Fruit fly (Drosophila melanogaster) whole organism, embryonic: Measurements from ENCODE around the gene Pink1.

Experiments used
- Atf-2 ChIP-seq: fragments of 200-800 bp; sonication (Bioruptor generic); optimal IDR thresholded peaks from 2 replicates; lab custom pipeline; 2016; ENCODE audit warnings: missing biosample characterization, missing genetic modification characterization
- CG10147 ChIP-seq: fragments of 200-800 bp; sonication (Bioruptor generic); optimal IDR thresholded peaks from 2 replicates; lab custom pipeline; 2019; ENCODE audit warnings: missing biosample characterization, mild to moderate bottlenecking, missing genetic modification characterization, moderate library complexity
- CG10462 ChIP-seq: fragments of 200-800 bp; sonication (Bioruptor generic); optimal IDR thresholded peaks from 2 replicates; lab custom pipeline; 2016; ENCODE audit warnings: missing biosample characterization, missing genetic modification characterization
- CG11456 ChIP-seq: fragments of 200-800 bp; sonication (Bioruptor generic); IDR thresholded peaks from 3 replicates; pipeline ENCODE4 v1.3.6; 2022; ENCODE audit warnings: missing biosample characterization, missing genetic modification characterization
- CG17802 ChIP-seq: fragments of 200-800 bp; sonication (Bioruptor generic); optimal IDR thresholded peaks from 2 replicates; lab custom pipeline; 2018; ENCODE audit warnings: missing biosample characterization, mild to moderate bottlenecking, missing genetic modification characterization, moderate library complexity
- CG18011 ChIP-seq: fragments of 200-800 bp; sonication (Bioruptor generic); optimal IDR thresholded peaks from 2 replicates; lab custom pipeline; 2017; ENCODE audit warnings: missing biosample characterization, missing genetic modification characterization, mild to moderate bottlenecking, moderate library complexity, missing genotype
- CG3065 ChIP-seq: fragments of 200-800 bp; sonication (Bioruptor generic); optimal IDR thresholded peaks from 2 replicates; lab custom pipeline; 2016; ENCODE audit warnings: missing biosample characterization, missing genetic modification characterization
- CG31365 ChIP-seq: fragments of 200-800 bp; sonication (Bioruptor generic); optimal IDR thresholded peaks from 2 replicates; lab custom pipeline; 2018; ENCODE audit warnings: missing biosample characterization, mild to moderate bottlenecking, missing genetic modification characterization
- CG3163 ChIP-seq: fragments of 200-800 bp; sonication (Bioruptor generic); optimal IDR thresholded peaks from 3 replicates; lab custom pipeline; 2016; ENCODE audit warnings: missing biosample characterization, missing genetic modification characterization
- CG3407 ChIP-seq: fragments of 200-800 bp; sonication (Bioruptor generic); optimal IDR thresholded peaks from 2 replicates; lab custom pipeline; 2018; ENCODE audit warnings: missing biosample characterization, mild to moderate bottlenecking, missing genetic modification characterization
- CG34376 ChIP-seq: fragments of 200-800 bp; sonication (Bioruptor generic); optimal IDR thresholded peaks from 2 replicates; lab custom pipeline; 2018; ENCODE audit warnings: missing biosample characterization, mild to moderate bottlenecking, missing genetic modification characterization
- CG3726 ChIP-seq: fragments of 200-800 bp; sonication (Bioruptor generic); IDR thresholded peaks from 3 replicates; pipeline ENCODE4, ENCODE4 v1.3.6; 2022; ENCODE audit warnings: missing biosample characterization, missing genetic modification characterization
- CG4328 ChIP-seq: fragments of 200-800 bp; sonication (Bioruptor generic); optimal IDR thresholded peaks from 3 replicates; lab custom pipeline; 2017; ENCODE audit warnings: missing biosample characterization, missing genetic modification reagents, missing genetic modification characterization
- CG4404 ChIP-seq: fragments of 200-800 bp; sonication (Bioruptor generic); IDR thresholded peaks from 2 replicates; pipeline ENCODE4 v1.3.6; 2022; ENCODE audit warnings: missing biosample characterization, missing genetic modification characterization
- CG6272 ChIP-seq: fragments of 200-800 bp; sonication (Bioruptor generic); IDR thresholded peaks from 2 replicates; pipeline ENCODE4 v1.3.6; 2022; ENCODE audit warnings: missing biosample characterization, missing genetic modification characterization
- CG7786 ChIP-seq: fragments of 200-800 bp; sonication (Bioruptor generic); optimal IDR thresholded peaks from 2 replicates; lab custom pipeline; 2016; ENCODE audit warnings: missing biosample characterization, missing genetic modification characterization
- CTCF ChIP-seq: fragments of 200-800 bp; sonication (Bioruptor generic); optimal IDR thresholded peaks from 2 replicates; lab custom pipeline; 2017; ENCODE audit warnings: missing biosample characterization, mild to moderate bottlenecking, missing genetic modification characterization, moderate library complexity
- Deaf1 ChIP-seq: fragments of 200-800 bp; optimal IDR thresholded peaks from 3 replicates; lab custom pipeline; 2019; ENCODE audit warnings: missing biosample characterization, mild to moderate bottlenecking, missing genetic modification characterization, moderate library complexity
- Gug ChIP-seq: fragments of 200-800 bp; sonication (Bioruptor generic); IDR thresholded peaks from 4 replicates; pipeline ENCODE4 v1.3.6; 2022; ENCODE audit warnings: missing biosample characterization, missing genetic modification characterization
- Hand ChIP-seq: fragments of 200-800 bp; sonication (Bioruptor generic); optimal IDR thresholded peaks from 2 replicates; lab custom pipeline; 2017; ENCODE audit warnings: mild to moderate bottlenecking, missing biosample characterization, missing genetic modification reagents, missing genetic modification characterization
- HmgZ ChIP-seq: fragments of 200-800 bp; sonication (Bioruptor generic); optimal IDR thresholded peaks from 2 replicates; lab custom pipeline; 2018; ENCODE audit warnings: missing biosample characterization, mild to moderate bottlenecking, missing genetic modification characterization
- Hmr ChIP-seq: fragments of 200-800 bp; sonication (Bioruptor generic); optimal IDR thresholded peaks from 3 replicates; lab custom pipeline; 2017; ENCODE audit warnings: mild to moderate bottlenecking, missing biosample characterization, missing genetic modification reagents, missing genetic modification characterization
- Lpt ChIP-seq: fragments of >200 bp; optimal IDR thresholded peaks from 2 replicates; lab custom pipeline; 2018; ENCODE audit warnings: missing biosample characterization, missing genetic modification characterization
- MTF-1 ChIP-seq: fragments of 200-800 bp; sonication (Bioruptor generic); optimal IDR thresholded peaks from 2 replicates; lab custom pipeline; 2018; ENCODE audit warnings: missing biosample characterization, mild to moderate bottlenecking, missing genetic modification characterization, borderline replicate concordance
- Mad ChIP-seq: fragments of 200-800 bp; sonication (Bioruptor generic); optimal IDR thresholded peaks from 2 replicates; lab custom pipeline; 2016; ENCODE audit warnings: missing biosample characterization, missing genetic modification characterization
- Myb ChIP-seq: fragments of 200-800 bp; sonication (Bioruptor generic); optimal IDR thresholded peaks from 2 replicates; lab custom pipeline; 2016; ENCODE audit warnings: missing biosample characterization, missing genetic modification characterization
- Opbp ChIP-seq: fragments of 200-800 bp; sonication (Bioruptor generic); IDR thresholded peaks from 3 replicates; pipeline ENCODE4 v1.3.6; 2022; ENCODE audit warnings: missing biosample characterization, missing genetic modification characterization; ENCODE audit not compliant: partially characterized antibody
- Rx ChIP-seq: fragments of 200-800 bp; sonication (Bioruptor generic); IDR thresholded peaks from 2 replicates; pipeline ENCODE4 v1.3.6; 2022; ENCODE audit warnings: missing biosample characterization, missing genetic modification characterization
- Side ChIP-seq: fragments of 200-800 bp; sonication (Bioruptor generic); optimal IDR thresholded peaks from 2 replicates; lab custom pipeline; 2016; ENCODE audit warnings: missing biosample characterization, missing genetic modification characterization
- Sox100B ChIP-seq: fragments of 200-800 bp; sonication (Bioruptor generic); optimal IDR thresholded peaks from 3 replicates; lab custom pipeline; 2018; ENCODE audit warnings: missing biosample characterization, mild to moderate bottlenecking, missing genetic modification characterization
- ap ChIP-seq: fragments of 200-800 bp; sonication (Bioruptor generic); IDR thresholded peaks from 2 replicates; pipeline ENCODE4 v1.3.6; 2022; ENCODE audit warnings: missing biosample characterization, missing genetic modification characterization
- bcd ChIP-seq: fragments of 200-800 bp; sonication (Bioruptor generic); optimal IDR thresholded peaks from 2 replicates; lab custom pipeline; 2017; ENCODE audit warnings: missing biosample characterization, mild to moderate bottlenecking, missing genetic modification characterization
- cad ChIP-seq: fragments of >200 bp; optimal IDR thresholded peaks from 2 replicates; lab custom pipeline; 2017; ENCODE audit warnings: missing biosample characterization, missing genetic modification characterization
- dati ChIP-seq: fragments of 200-800 bp; sonication (Bioruptor generic); IDR thresholded peaks from 2 replicates; pipeline ENCODE4 v1.3.6; 2022; ENCODE audit warnings: missing biosample characterization, missing genetic modification characterization
- dmrt99B ChIP-seq: fragments of 200-800 bp; sonication (Bioruptor generic); optimal IDR thresholded peaks from 2 replicates; lab custom pipeline; 2018; ENCODE audit warnings: missing biosample characterization, mild to moderate bottlenecking, missing genetic modification characterization, moderate library complexity
- ems ChIP-seq: fragments of 200-800 bp; sonication (Bioruptor generic); optimal IDR thresholded peaks from 3 replicates; lab custom pipeline; 2016; ENCODE audit warnings: missing biosample characterization, missing genetic modification characterization
- fd102C ChIP-seq: fragments of 200-800 bp; sonication (Bioruptor generic); optimal IDR thresholded peaks from 2 replicates; lab custom pipeline; 2018; ENCODE audit warnings: missing biosample characterization, mild to moderate bottlenecking, missing genetic modification characterization, moderate library complexity
- fru ChIP-seq: fragments of >200 bp; optimal IDR thresholded peaks from 2 replicates; lab custom pipeline; 2017
- ham ChIP-seq: fragments of 200-800 bp; sonication (Bioruptor generic); IDR thresholded peaks from 2 replicates; pipeline ENCODE4 v1.3.6; 2022; ENCODE audit warnings: missing biosample characterization, missing genetic modification characterization
- hb ChIP-seq: fragments of 200-800 bp; sonication (Bioruptor generic); IDR thresholded peaks from 3 replicates; pipeline ENCODE4 v1.3.6; 2022; ENCODE audit warnings: missing biosample characterization, missing genetic modification characterization; ENCODE audit not compliant: partially characterized antibody
- kah ChIP-seq: fragments of 200-800 bp; sonication (Bioruptor generic); optimal IDR thresholded peaks from 2 replicates; lab custom pipeline; 2018; ENCODE audit warnings: missing biosample characterization, mild to moderate bottlenecking, missing genetic modification characterization
- kni ChIP-seq: fragments of 200-800 bp; sonication (Bioruptor generic); optimal IDR thresholded peaks from 3 replicates; lab custom pipeline; 2017; ENCODE audit warnings: mild to moderate bottlenecking, missing biosample characterization, missing genetic modification reagents, missing genetic modification characterization
- maf-S ChIP-seq: fragments of 200-800 bp; sonication (Bioruptor generic); optimal IDR thresholded peaks from 2 replicates; lab custom pipeline; 2016; ENCODE audit warnings: missing biosample characterization, missing genetic modification characterization
- nerfin-2 ChIP-seq: fragments of 200-800 bp; sonication (Bioruptor generic); IDR thresholded peaks from 2 replicates; pipeline ENCODE4 v1.3.6; 2022; ENCODE audit warnings: missing biosample characterization, missing genetic modification characterization; ENCODE audit not compliant: partially characterized antibody
- onecut ChIP-seq: fragments of 200-800 bp; sonication (Bioruptor generic); IDR thresholded peaks from 2 replicates; pipeline ENCODE4 v1.3.6; 2022; ENCODE audit warnings: missing biosample characterization, missing genetic modification characterization
- repo ChIP-seq: fragments of 200-800 bp; sonication (Bioruptor generic); optimal IDR thresholded peaks from 2 replicates; lab custom pipeline; 2016; ENCODE audit warnings: missing biosample characterization, missing genetic modification characterization
- sens ChIP-seq: fragments of 200-800 bp; sonication (Bioruptor generic); peaks from one replicate; lab custom pipeline; 2016; ENCODE audit warnings: missing biosample characterization, missing genetic modification characterization
- seq ChIP-seq: fragments of 200-800 bp; sonication (Bioruptor generic); IDR thresholded peaks from 2 replicates; pipeline ENCODE4 v1.3.6; 2022; ENCODE audit warnings: missing biosample characterization, missing genetic modification characterization
- sob ChIP-seq: fragments of 200-800 bp; sonication (Bioruptor generic); IDR thresholded peaks from 2 replicates; pipeline ENCODE4 v1.3.6; 2022; ENCODE audit warnings: missing biosample characterization, missing genetic modification characterization
- tx ChIP-seq: fragments of 200-800 bp; sonication (Bioruptor generic); optimal IDR thresholded peaks from 2 replicates; lab custom pipeline; 2016; ENCODE audit warnings: missing biosample characterization, missing genetic modification characterization
- vfl ChIP-seq: fragments of 200-800 bp; sonication (Bioruptor generic); optimal IDR thresholded peaks from 2 replicates; lab custom pipeline; 2016; ENCODE audit warnings: missing biosample characterization, missing genetic modification characterization
- zfh2 ChIP-seq: fragments of 200-800 bp; sonication (Bioruptor generic); optimal IDR thresholded peaks from 2 replicates; lab custom pipeline; 2016; ENCODE audit warnings: missing biosample characterization, missing genetic modification characterization

Gene Pink1

dm6 chrX:6677826-6678489 lies 5.6 kb upstream of the Pink1 start, which contains the start of gene Fum1 (continued):
- TF ChIP-seq ap (GFP tag; lab: Robert Waterston, UW) (no peak), Side (GFP tag; lab: Kevin White, UChicago) (no peak), Deaf1 (tag; lab: Kevin White, UChicago) (peak; percentile 8), HmgZ (tag; lab: Kevin White, UChicago) (peak; percentile 40), dati (GFP tag; lab: Robert Waterston, UW) (no peak), seq (GFP tag; lab: Robert Waterston, UW) (no peak), zfh2 (GFP tag; lab: Kevin White, UChicago) (peak; percentile 45), bcd (GFP tag; lab: Kevin White, UChicago) (no peak), fd102C (no peak), CG3726 (GFP tag; lab: Robert Waterston, UW) (no peak), CG3065 (GFP tag; lab: Kevin White, UChicago) (no peak), CG6272 (GFP tag; lab: Robert Waterston, UW) (no peak), sens (peak; percentile 84), CG10462 (GFP tag; lab: Kevin White, UChicago) (no peak), Sox100B (GFP tag; lab: Kevin White, UChicago) (no peak), kni (no peak), Hand (GFP tag; lab: Kevin White, UChicago) (no peak), dmrt99B (no peak), Myb (GFP tag; lab: Kevin White, UChicago) (peak; percentile 33), tx (GFP tag; lab: Kevin White, UChicago) (no peak), fru (lab: Kevin White, UChicago) (no peak), CG31365 (no peak), Atf-2 (no peak), CG34376 (GFP tag; lab: Kevin White, UChicago) (peak; percentile 40), Opbp (GFP tag; lab: Robert Waterston, UW) (peak; percentile 70; the same call in 2 of the 3 replicates), ems (no peak), CG4404 (no peak), hb (peak; percentile 78; the same call in 2 of the 3 replicates), maf-S (GFP tag; lab: Kevin White, UChicago) (no peak), Hmr (GFP tag; lab: Kevin White, UChicago) (no peak), CG4328 (GFP tag; lab: Kevin White, UChicago) (no peak), Lpt (GFP tag; lab: Kevin White, UChicago) (no peak), onecut (GFP tag; lab: Robert Waterston, UW) (no peak), MTF-1 (GFP tag; lab: Kevin White, UChicago) (no peak), vfl (GFP tag; lab: Kevin White, UChicago) (no peak), Gug (GFP tag; lab: Robert Waterston, UW) (no peak), CG10147 (GFP tag; lab: Kevin White, UChicago) (peak; percentile 16), kah (GFP tag; lab: Kevin White, UChicago) (no peak), repo (GFP tag; lab: Kevin White, UChicago) (no peak), cad (GFP tag; lab: Kevin White, UChicago) (no peak), sob (GFP tag; lab: Robert Waterston, UW) (no peak), CG17802 (tag; lab: Kevin White, UChicago) (no peak), Mad (GFP tag; lab: Kevin White, UChicago) (no peak), CG3163 (no peak), ham (GFP tag; lab: Robert Waterston, UW) (no peak), CG3407 (no peak), CG11456 (no peak), CTCF (GFP tag; lab: Kevin White, UChicago) (no peak), CG7786 (GFP tag; lab: Kevin White, UChicago) (peak; percentile 25), nerfin-2 (peak; percentile 84), Rx (no peak), CG18011 (GFP tag; lab: Kevin White, UChicago) (no peak)
